ENCODE assay signal across 1 fruit fly cellular context in genomic region chr3R:21112742-21113465, dm6.
A peak's percentile ranks its signal among the peaks of the same experiment; 100 is the strongest.
TF ChIP-seq lines count a peak whose summit lies in the region.

No protein-coding gene starts in this region.

TF ChIP-seq in whole organism, embryonic, 481 proteins besides CTCF, POLR2A, EP300 and RAD21 (continued from another document and continues in another):
- TF ChIP-seq CG6765 (GFP tag; optimal IDR thresholded peaks at IDR 0.05; lab: Kevin White, UChicago) (peak; percentile 42), ewg (GFP tag; optimal IDR thresholded peaks at IDR 0.05; lab: Kevin White, UChicago) (peak; percentile 79), crol (GFP tag; IDR thresholded peaks at IDR 0.05; lab: Robert Waterston, UW) (no peak), CG8290 (GFP tag; optimal IDR thresholded peaks at IDR 0.05; lab: Kevin White, UChicago) (peak; percentile 67), CG8290 (tag; optimal IDR thresholded peaks at IDR 0.05; lab: Kevin White, UChicago) (peak in 1 of 2 experiments; percentile 92), aop (GFP tag; IDR thresholded peaks at IDR 0.05; lab: Robert Waterston, UW) (peak; percentile 35; the same call in 1 of the 2 replicates), CG18764 (GFP tag; optimal IDR thresholded peaks at IDR 0.05; lab: Kevin White, UChicago) (peak; percentile 73), CG1603 (tag; optimal IDR thresholded peaks at IDR 0.05; lab: Kevin White, UChicago) (peak; percentile 93), ken (GFP tag; IDR thresholded peaks at IDR 0.05; lab: Robert Waterston, UW) (peak; percentile 82), CG9817 (tag; optimal IDR thresholded peaks at IDR 0.05; lab: Kevin White, UChicago) (peak; percentile 74), p53 (GFP tag; optimal IDR thresholded peaks at IDR 0.05; lab: Kevin White, UChicago) (peak; percentile 46), insv (GFP tag; optimal IDR thresholded peaks at IDR 0.05; lab: Kevin White, UChicago) (peak in 1 of 2 experiments; percentile 38), BEAF-32 (GFP tag; optimal IDR thresholded peaks at IDR 0.05; lab: Kevin White, UChicago) (no peak), nerfin-1 (tag; optimal IDR thresholded peaks at IDR 0.05; lab: Kevin White, UChicago) (peak; percentile 80), Aef1 (GFP tag; IDR thresholded peaks at IDR 0.05; lab: Robert Waterston, UW) (peak; percentile 79), CG14965 (GFP tag; optimal IDR thresholded peaks at IDR 0.05; lab: Kevin White, UChicago; ENCODE audit: borderline replicate concordance) (peak; percentile 66), CG1647 (GFP tag; optimal IDR thresholded peaks at IDR 0.05; lab: Kevin White, UChicago) (peak; percentile 92), bigmax (GFP tag; optimal IDR thresholded peaks at IDR 0.05; lab: Kevin White, UChicago) (peak; percentile 27), Max (GFP tag; optimal IDR thresholded peaks at IDR 0.05; lab: Kevin White, UChicago) (peak; percentile 51), Ets65A (GFP tag; lab: Kevin White, UChicago) (peak; percentile 98), CG17829 (tag; optimal IDR thresholded peaks at IDR 0.05; lab: Kevin White, UChicago) (peak; percentile 87), CG4617 (GFP tag; optimal IDR thresholded peaks at IDR 0.05; lab: Kevin White, UChicago; ENCODE audit: borderline replicate concordance) (peak; percentile 66), Doc2 (GFP tag; IDR thresholded peaks at IDR 0.05; lab: Robert Waterston, UW) (no peak), HLH3B (GFP tag; IDR thresholded peaks at IDR 0.05; lab: Robert Waterston, UW) (peak; percentile 87), CG6683 (GFP tag; optimal IDR thresholded peaks at IDR 0.05; lab: Kevin White, UChicago) (no peak), sens (GFP tag; lab: Kevin White, UChicago) (peak; percentile 98), BtbVII (GFP tag; optimal IDR thresholded peaks at IDR 0.05; lab: Kevin White, UChicago) (peak; percentile 86), Six4 (GFP tag; optimal IDR thresholded peaks at IDR 0.05; lab: Kevin White, UChicago) (peak; percentile 63), stc (GFP tag; IDR thresholded peaks at IDR 0.05; lab: Robert Waterston, UW) (peak; percentile 91), Dek (tag; optimal IDR thresholded peaks at IDR 0.05; lab: Kevin White, UChicago) (peak; percentile 86), Sry-β (GFP tag; optimal IDR thresholded peaks at IDR 0.05; lab: Kevin White, UChicago) (peak; percentile 50), danr (GFP tag; IDR thresholded peaks at IDR 0.05; lab: Robert Waterston, UW) (peak; percentile 64), CoRest (tag; optimal IDR thresholded peaks at IDR 0.05; lab: Kevin White, UChicago) (peak; percentile 87), CG17568 (GFP tag; optimal IDR thresholded peaks at IDR 0.05; lab: Kevin White, UChicago) (peak; percentile 90), Deaf1 (tag; optimal IDR thresholded peaks at IDR 0.05; lab: Kevin White, UChicago) (no peak), jing (GFP tag; optimal IDR thresholded peaks at IDR 0.05; lab: Kevin White, UChicago) (peak; percentile 81), pho (GFP tag; optimal IDR thresholded peaks at IDR 0.05; lab: Kevin White, UChicago) (peak; percentile 86), gt (GFP tag; IDR thresholded peaks at IDR 0.05; lab: Robert Waterston, UW) (peak; percentile 44; the same call in 1 of the 2 replicates), CG11695 (GFP tag; IDR thresholded peaks at IDR 0.05; lab: Robert Waterston, UW) (peak; percentile 91), ara (GFP tag; IDR thresholded peaks at IDR 0.05; lab: Robert Waterston, UW) (peak; percentile 85), Spps (tag; optimal IDR thresholded peaks at IDR 0.05; lab: Kevin White, UChicago) (peak; percentile 82), Jarid2 (GFP tag; optimal IDR thresholded peaks at IDR 0.05; lab: Kevin White, UChicago) (no peak), CG2129 (GFP tag; IDR thresholded peaks at IDR 0.05; lab: Robert Waterston, UW; ENCODE audit: partially characterized antibody) (no peak), Fer1 (GFP tag; optimal IDR thresholded peaks at IDR 0.05; lab: Kevin White, UChicago) (peak; percentile 91), CG6791 (GFP tag; IDR thresholded peaks at IDR 0.05; lab: Robert Waterston, UW; ENCODE audit: partially characterized antibody) (no peak), Dad (GFP tag; optimal IDR thresholded peaks at IDR 0.05; lab: Kevin White, UChicago) (peak; percentile 72), mirr (GFP tag; optimal IDR thresholded peaks at IDR 0.05; lab: Kevin White, UChicago) (no peak), Dip2 (GFP tag; IDR thresholded peaks at IDR 0.05; lab: Robert Waterston, UW) (no peak), shn (GFP tag; optimal IDR thresholded peaks at IDR 0.05; lab: Kevin White, UChicago) (peak; percentile 80), CG31441 (GFP tag; IDR thresholded peaks at IDR 0.05; lab: Robert Waterston, UW) (peak; percentile 87), CG33557 (GFP tag; optimal IDR thresholded peaks at IDR 0.05; lab: Kevin White, UChicago) (peak; percentile 40), CG13424 (tag; optimal IDR thresholded peaks at IDR 0.05; lab: Kevin White, UChicago) (peak; percentile 87), Adf1 (GFP tag; IDR thresholded peaks at IDR 0.05; lab: Robert Waterston, UW) (no peak; the same call in 1 of the 2 replicates), grn (GFP tag; optimal IDR thresholded peaks at IDR 0.05; lab: Kevin White, UChicago) (peak; percentile 89), Antp (GFP tag; optimal IDR thresholded peaks at IDR 0.05; lab: Kevin White, UChicago) (peak; percentile 88), CG3726 (GFP tag; IDR thresholded peaks at IDR 0.05; lab: Robert Waterston, UW) (peak; percentile 74; the same call in 1 of the 3 replicates), CG11247 (GFP tag; IDR thresholded peaks at IDR 0.05; lab: Robert Waterston, UW) (peak; percentile 81), salm (tag; optimal IDR thresholded peaks at IDR 0.05; lab: Kevin White, UChicago) (peak; percentile 78), CG2199 (GFP tag; IDR thresholded peaks at IDR 0.05; lab: Robert Waterston, UW) (peak; percentile 70; the same call in 1 of the 3 replicates), CG7928 (GFP tag; optimal IDR thresholded peaks at IDR 0.05; lab: Kevin White, UChicago) (peak; percentile 35), CG3281 (GFP tag; optimal IDR thresholded peaks at IDR 0.05; lab: Kevin White, UChicago) (peak; percentile 85), emc (GFP tag; optimal IDR thresholded peaks at IDR 0.05; lab: Kevin White, UChicago) (no peak), CG9727 (GFP tag; optimal IDR thresholded peaks at IDR 0.05; lab: Kevin White, UChicago) (peak; percentile 81), cad (GFP tag; optimal IDR thresholded peaks at IDR 0.05; lab: Kevin White, UChicago) (no peak), CG6854 (GFP tag; optimal IDR thresholded peaks at IDR 0.05; lab: Kevin White, UChicago) (peak; percentile 79), CG10267 (tag; optimal IDR thresholded peaks at IDR 0.05; lab: Kevin White, UChicago) (peak; percentile 57), tna (GFP tag; IDR thresholded peaks at IDR 0.05; lab: Robert Waterston, UW; ENCODE audit: partially characterized antibody) (0 out of 2 replicates have a peak, but pooled peaks have one; percentile 7), hb (GFP tag; IDR thresholded peaks at IDR 0.05; lab: Robert Waterston, UW; ENCODE audit: partially characterized antibody) (no peak), CG9215 (GFP tag; IDR thresholded peaks at IDR 0.05; lab: Robert Waterston, UW) (peak; percentile 61), unc-4 (GFP tag; IDR thresholded peaks at IDR 0.05; lab: Robert Waterston, UW; ENCODE audit: partially characterized antibody) (no peak), CG30403 (GFP tag; optimal IDR thresholded peaks at IDR 0.05; lab: Kevin White, UChicago) (peak; percentile 87), gce (GFP tag; IDR thresholded peaks at IDR 0.05; lab: Robert Waterston, UW) (peak; percentile 89), Abd-B (GFP tag; optimal IDR thresholded peaks at IDR 0.05; lab: Kevin White, UChicago) (peak; percentile 73), Dref (GFP tag; IDR thresholded peaks at IDR 0.05; lab: Robert Waterston, UW) (no peak), pzg (GFP tag; optimal IDR thresholded peaks at IDR 0.05; lab: Kevin White, UChicago) (no peak), klu (GFP tag; IDR thresholded peaks at IDR 0.05; lab: Robert Waterston, UW) (peak; percentile 67), eyg (GFP tag; optimal IDR thresholded peaks at IDR 0.05; lab: Kevin White, UChicago) (peak; percentile 86), wor (GFP tag; IDR thresholded peaks at IDR 0.05; lab: Robert Waterston, UW) (peak; percentile 77), ham (GFP tag; IDR thresholded peaks at IDR 0.05; lab: Robert Waterston, UW) (peak; percentile 56; the same call in 1 of the 2 replicates), bsh (GFP tag; optimal IDR thresholded peaks at IDR 0.05; lab: Kevin White, UChicago) (peak; percentile 24 to 91), ems (GFP tag; optimal IDR thresholded peaks at IDR 0.05; lab: Kevin White, UChicago) (peak; percentile 60), CG18599 (GFP tag; optimal IDR thresholded peaks at IDR 0.05; lab: Kevin White, UChicago) (peak; percentile 92), ab (GFP tag; optimal IDR thresholded peaks at IDR 0.05; lab: Kevin White, UChicago) (peak; percentile 61), NC2β (GFP tag; optimal IDR thresholded peaks at IDR 0.05; lab: Kevin White, UChicago) (peak; percentile 89), CG4424 (GFP tag; optimal IDR thresholded peaks at IDR 0.05; lab: Kevin White, UChicago) (peak; percentile 15), CG7786 (GFP tag; optimal IDR thresholded peaks at IDR 0.05; lab: Kevin White, UChicago) (peak; percentile 91), CG10274 (GFP tag; optimal IDR thresholded peaks at IDR 0.05; lab: Kevin White, UChicago) (peak; percentile 74), tin (GFP tag; optimal IDR thresholded peaks at IDR 0.05; lab: Kevin White, UChicago) (peak; percentile 81), CG8944 (GFP tag; optimal IDR thresholded peaks at IDR 0.05; lab: Kevin White, UChicago) (peak; percentile 61), CG8388 (GFP tag; optimal IDR thresholded peaks at IDR 0.05; lab: Kevin White, UChicago) (peak; percentile 89), CG15479 (GFP tag; optimal IDR thresholded peaks at IDR 0.05; lab: Kevin White, UChicago) (no peak), Drgx (GFP tag; IDR thresholded peaks at IDR 0.05; lab: Robert Waterston, UW) (peak; percentile 85), ro (GFP tag; IDR thresholded peaks at IDR 0.05; lab: Robert Waterston, UW) (0 out of 2 replicates have a peak, but pooled peaks have one; percentile 60), CG3847 (GFP tag; IDR thresholded peaks at IDR 0.05; lab: Robert Waterston, UW) (peak; percentile 78), corto (GFP tag; optimal IDR thresholded peaks at IDR 0.05; lab: Kevin White, UChicago) (no peak), Asciz (GFP tag; optimal IDR thresholded peaks at IDR 0.05; lab: Kevin White, UChicago) (peak; percentile 81), gsb (GFP tag; IDR thresholded peaks at IDR 0.05; lab: Robert Waterston, UW) (peak; percentile 76), CG4820 (GFP tag; optimal IDR thresholded peaks at IDR 0.05; lab: Kevin White, UChicago) (peak; percentile 81), CG15514 (GFP tag; optimal IDR thresholded peaks at IDR 0.05; lab: Kevin White, UChicago) (peak; percentile 60), nom (GFP tag; optimal IDR thresholded peaks at IDR 0.05; lab: Kevin White, UChicago) (no peak), CG8359 (GFP tag; optimal IDR thresholded peaks at IDR 0.05; lab: Kevin White, UChicago; ENCODE audit: borderline replicate concordance) (peak; percentile 57), tio (GFP tag; optimal IDR thresholded peaks at IDR 0.05; lab: Kevin White, UChicago) (peak; percentile 84), CG1792 (GFP tag; optimal IDR thresholded peaks at IDR 0.05; lab: Kevin White, UChicago) (peak; percentile 91), CG15011 (GFP tag; optimal IDR thresholded peaks at IDR 0.05; lab: Kevin White, UChicago) (no peak), odd (GFP tag; optimal IDR thresholded peaks at IDR 0.05; lab: Kevin White, UChicago) (peak; percentile 80), dysf (GFP tag; IDR thresholded peaks at IDR 0.05; lab: Robert Waterston, UW) (peak; percentile 89), Sox102F (GFP tag; optimal IDR thresholded peaks at IDR 0.05; lab: Kevin White, UChicago) (peak; percentile 92), trem (tag; optimal IDR thresholded peaks at IDR 0.05; lab: Kevin White, UChicago) (peak; percentile 86), Hmx (GFP tag; optimal IDR thresholded peaks at IDR 0.05; lab: Kevin White, UChicago) (peak; percentile 59), dati (GFP tag; IDR thresholded peaks at IDR 0.05; lab: Robert Waterston, UW) (peak; percentile 77), HHEX (GFP tag; optimal IDR thresholded peaks at IDR 0.05; lab: Kevin White, UChicago) (peak; percentile 59), CG4854 (GFP tag; optimal IDR thresholded peaks at IDR 0.05; lab: Kevin White, UChicago) (peak; percentile 78), CG15696 (tag; optimal IDR thresholded peaks at IDR 0.05; lab: Kevin White, UChicago) (peak; percentile 82), Lim3 (GFP tag; IDR thresholded peaks at IDR 0.05; lab: Robert Waterston, UW) (0 out of 2 replicates have a peak, but pooled peaks have one; percentile 19), MTF-1 (GFP tag; optimal IDR thresholded peaks at IDR 0.05; lab: Kevin White, UChicago; ENCODE audit: borderline replicate concordance) (peak; percentile 89), CG15601 (tag; optimal IDR thresholded peaks at IDR 0.05; lab: Kevin White, UChicago) (peak; percentile 79), br (optimal IDR thresholded peaks at IDR 0.05; lab: Kevin White, UChicago) (no peak), CG18011 (GFP tag; optimal IDR thresholded peaks at IDR 0.05; lab: Kevin White, UChicago) (peak; percentile 75), CG4328 (GFP tag; optimal IDR thresholded peaks at IDR 0.05; lab: Kevin White, UChicago) (no peak), CG11696 (GFP tag; IDR thresholded peaks at IDR 0.05; lab: Robert Waterston, UW) (peak; percentile 56), CG6254 (GFP tag; optimal IDR thresholded peaks at IDR 0.05; lab: Kevin White, UChicago) (peak; percentile 66), sob (GFP tag; IDR thresholded peaks at IDR 0.05; lab: Robert Waterston, UW) (peak; percentile 89), CG6654 (GFP tag; optimal IDR thresholded peaks at IDR 0.05; lab: Kevin White, UChicago) (peak; percentile 63), so (GFP tag; IDR thresholded peaks at IDR 0.05; lab: Robert Waterston, UW) (peak; percentile 83), ERR (GFP tag; optimal IDR thresholded peaks at IDR 0.05; lab: Kevin White, UChicago) (peak; percentile 77), CG10209 (GFP tag; optimal IDR thresholded peaks at IDR 0.05; lab: Kevin White, UChicago) (peak; percentile 88), h (optimal IDR thresholded peaks at IDR 0.05; lab: Kevin White, UChicago) (no peak), luna (GFP tag; optimal IDR thresholded peaks at IDR 0.05; lab: Kevin White, UChicago) (peak; percentile 80), CG14860 (GFP tag; IDR thresholded peaks at IDR 0.05; lab: Robert Waterston, UW; ENCODE audit: partially characterized antibody) (no peak), lola (GFP tag; optimal IDR thresholded peaks at IDR 0.05; lab: Kevin White, UChicago) (peak in 1 of 3 experiments; percentile 73)
